Fruit fly (Drosophila melanogaster) Kc167 (cell line): ENCODE data around the gene CG17637.

Experiments
- Myc ChIP-seq: fragments of >200 bp; optimal IDR thresholded peaks from 2 replicates; lab custom pipeline; 2017; ENCODE audit warnings: missing external identifiers
- Sin3A ChIP-seq: fragments of >200 bp; optimal IDR thresholded peaks from 2 replicates; lab custom pipeline; 2018; ENCODE audit warnings: missing external identifiers

DNA sequence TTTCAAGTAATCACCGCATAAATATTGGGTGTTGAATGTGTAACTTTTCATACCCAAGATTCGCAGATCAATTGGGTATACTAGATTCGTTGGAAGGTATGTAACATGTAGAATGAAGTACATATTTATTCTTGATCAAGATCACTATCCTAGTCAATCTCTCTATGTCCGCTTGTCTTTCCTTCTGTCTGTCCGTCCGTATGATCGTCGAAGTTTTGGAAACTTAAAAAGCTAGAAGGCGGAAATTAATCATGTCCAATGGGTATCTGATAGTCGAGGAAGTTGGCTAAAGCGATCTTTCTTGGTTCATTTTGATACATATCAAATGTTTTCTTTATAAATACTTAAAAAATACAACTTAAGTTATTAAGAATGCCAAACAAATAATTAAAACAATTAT is 16.3 kb upstream of the CG17637 start:
- TF ChIP-seq Myc (lab: Kevin White, UChicago): no peak
- no peak for TF ChIP-seq Sin3A
